Fruit fly (Drosophila melanogaster) whole organism, embryonic: ENCODE data around the gene Prp39.

Source experiments
- Atf3 ChIP-seq: fragments of 200-800 bp; sonication (Bioruptor generic); optimal IDR thresholded peaks from 3 replicates; lab custom pipeline; 2016; ENCODE audit warnings: missing biosample characterization, missing genetic modification characterization
- B-H1 ChIP-seq: fragments of 200-800 bp; sonication (Bioruptor generic); IDR thresholded peaks from 3 replicates; pipeline ENCODE4 v1.3.6; 2022; ENCODE audit warnings: missing biosample characterization, missing genetic modification characterization
- Bgb ChIP-seq: fragments of 200-800 bp; sonication (Bioruptor generic); IDR thresholded peaks from 2 replicates; pipeline ENCODE4 v1.3.6; 2022; ENCODE audit warnings: missing biosample characterization, missing genetic modification characterization; ENCODE audit not compliant: partially characterized antibody
- Bteb2 ChIP-seq: fragments of 200-800 bp; sonication (Bioruptor generic); optimal IDR thresholded peaks from 2 replicates; lab custom pipeline; 2016; ENCODE audit warnings: missing biosample characterization, missing genetic modification characterization
- CG1024 ChIP-seq: fragments of 200-800 bp; sonication (Bioruptor generic); IDR thresholded peaks from 2 replicates; pipeline ENCODE4 v1.3.6; 2022; ENCODE audit warnings: missing biosample characterization, missing genetic modification characterization
- CG10959 ChIP-seq: fragments of 200-800 bp; sonication (Bioruptor generic); IDR thresholded peaks from 2 replicates; pipeline ENCODE4 v1.3.6; 2022; ENCODE audit warnings: missing biosample characterization, missing genetic modification characterization
- CG10979 ChIP-seq: fragments of 200-800 bp; sonication (Bioruptor generic); optimal IDR thresholded peaks from 2 replicates; lab custom pipeline; 2018; ENCODE audit warnings: missing biosample characterization, mild to moderate bottlenecking, missing genetic modification characterization, moderate library complexity
- CG11247 ChIP-seq: fragments of 200-800 bp; sonication (Bioruptor generic); IDR thresholded peaks from 2 replicates; pipeline ENCODE4 v1.3.6; 2022; ENCODE audit warnings: missing biosample characterization, missing genetic modification characterization
- CG12236 ChIP-seq: fragments of 200-800 bp; sonication (Bioruptor generic); optimal IDR thresholded peaks from 2 replicates; lab custom pipeline; 2016; ENCODE audit warnings: missing biosample characterization, missing genetic modification characterization
- CG14014 ChIP-seq: fragments of 200-800 bp; sonication (Bioruptor generic); IDR thresholded peaks from 2 replicates; pipeline ENCODE4 v1.3.6; 2022; ENCODE audit warnings: missing biosample characterization, missing genetic modification characterization
- CG15011 ChIP-seq: fragments of 200-800 bp; sonication (Bioruptor generic); optimal IDR thresholded peaks from 3 replicates; lab custom pipeline; 2018; ENCODE audit warnings: missing biosample characterization, mild to moderate bottlenecking, missing genetic modification characterization
- CG15269 ChIP-seq: fragments of 200-800 bp; sonication (Bioruptor generic); optimal IDR thresholded peaks from 2 replicates; lab custom pipeline; 2018; ENCODE audit warnings: missing biosample characterization, mild to moderate bottlenecking, missing genetic modification characterization, moderate library complexity
- CG16863 ChIP-seq: fragments of 200-800 bp; sonication (Bioruptor generic); optimal IDR thresholded peaks from 3 replicates; lab custom pipeline; 2016; ENCODE audit warnings: missing biosample characterization, missing genetic modification characterization
- CG18011 ChIP-seq: fragments of 200-800 bp; sonication (Bioruptor generic); optimal IDR thresholded peaks from 2 replicates; lab custom pipeline; 2017; ENCODE audit warnings: missing biosample characterization, missing genetic modification characterization, mild to moderate bottlenecking, moderate library complexity, missing genotype
- CG3726 ChIP-seq: fragments of 200-800 bp; sonication (Bioruptor generic); IDR thresholded peaks from 3 replicates; pipeline ENCODE4, ENCODE4 v1.3.6; 2022; ENCODE audit warnings: missing biosample characterization, missing genetic modification characterization
- CG4282 ChIP-seq: fragments of 200-800 bp; sonication (Bioruptor generic); optimal IDR thresholded peaks from 2 replicates; lab custom pipeline; 2016; ENCODE audit warnings: missing biosample characterization, missing genetic modification characterization
- CG6254 ChIP-seq: fragments of 200-800 bp; sonication (Bioruptor generic); optimal IDR thresholded peaks from 3 replicates; lab custom pipeline; 2017; ENCODE audit warnings: mild to moderate bottlenecking, missing biosample characterization, missing genetic modification reagents, missing genetic modification characterization
- CG6272 ChIP-seq: fragments of 200-800 bp; sonication (Bioruptor generic); IDR thresholded peaks from 2 replicates; pipeline ENCODE4 v1.3.6; 2022; ENCODE audit warnings: missing biosample characterization, missing genetic modification characterization
- CG6854 ChIP-seq: fragments of 200-800 bp; sonication (Bioruptor generic); optimal IDR thresholded peaks from 3 replicates; lab custom pipeline; 2017; ENCODE audit warnings: missing biosample characterization, mild to moderate bottlenecking, missing genetic modification characterization
- CG7987 ChIP-seq: fragments of 200-800 bp; sonication (Bioruptor generic); optimal IDR thresholded peaks from 2 replicates; lab custom pipeline; 2018; ENCODE audit warnings: missing biosample characterization, mild to moderate bottlenecking, missing genetic modification characterization, moderate library complexity
- Fer1 ChIP-seq: fragments of 200-800 bp; sonication (Bioruptor generic); optimal IDR thresholded peaks from 2 replicates; lab custom pipeline; 2017; ENCODE audit warnings: missing biosample characterization, mild to moderate bottlenecking, missing genetic modification characterization
- Hmr ChIP-seq: fragments of 200-800 bp; sonication (Bioruptor generic); optimal IDR thresholded peaks from 3 replicates; lab custom pipeline; 2017; ENCODE audit warnings: mild to moderate bottlenecking, missing biosample characterization, missing genetic modification reagents, missing genetic modification characterization
- Hr39 ChIP-seq: fragments of >200 bp; optimal IDR thresholded peaks from 2 replicates; lab custom pipeline; 2017
- Lim3 ChIP-seq: fragments of 200-800 bp; sonication (Bioruptor generic); IDR thresholded peaks from 2 replicates; pipeline ENCODE4 v1.3.6; 2022; ENCODE audit warnings: missing biosample characterization, missing genetic modification characterization
- Nf-YA ChIP-seq: fragments of 200-800 bp; sonication (Bioruptor generic); IDR thresholded peaks from 2 replicates; pipeline ENCODE4 v1.3.6; 2022; ENCODE audit warnings: missing biosample characterization, missing genetic modification characterization
- Rx ChIP-seq: fragments of 200-800 bp; sonication (Bioruptor generic); IDR thresholded peaks from 2 replicates; pipeline ENCODE4 v1.3.6; 2022; ENCODE audit warnings: missing biosample characterization, missing genetic modification characterization
- Sox100B ChIP-seq: fragments of 200-800 bp; sonication (Bioruptor generic); optimal IDR thresholded peaks from 3 replicates; lab custom pipeline; 2018; ENCODE audit warnings: missing biosample characterization, mild to moderate bottlenecking, missing genetic modification characterization
- bowl ChIP-seq: fragments of 200-800 bp; sonication (Bioruptor generic); IDR thresholded peaks from 2 replicates; pipeline ENCODE4 v1.3.6; 2022; ENCODE audit warnings: missing biosample characterization, missing genetic modification characterization
- br ChIP-seq: fragments of >200 bp; optimal IDR thresholded peaks from 2 replicates; lab custom pipeline; 2017
- cwo ChIP-seq: fragments of 200-800 bp; sonication (Bioruptor generic); optimal IDR thresholded peaks from 3 replicates; lab custom pipeline; 2017; ENCODE audit warnings: missing biosample characterization, missing genetic modification characterization, mild to moderate bottlenecking, moderate library complexity, missing genetic modification reagents
- dpn ChIP-seq, 2 experiments: fragments of 200-800 bp; sonication (Bioruptor generic); optimal IDR thresholded peaks; 3 replicates each; lab custom pipeline; 2016; ENCODE audit warnings: missing biosample characterization in 2 of 2, missing genetic modification characterization in 2 of 2
- ftz-f1 ChIP-seq: fragments of 200-800 bp; sonication (Bioruptor generic); optimal IDR thresholded peaks from 2 replicates; lab custom pipeline; 2016; ENCODE audit warnings: missing biosample characterization, missing genetic modification characterization
- gcm2 ChIP-seq: fragments of 200-800 bp; sonication (Bioruptor generic); optimal IDR thresholded peaks from 2 replicates; lab custom pipeline; 2016; ENCODE audit warnings: missing biosample characterization, missing genetic modification characterization
- grn ChIP-seq: fragments of 200-800 bp; sonication (Bioruptor generic); optimal IDR thresholded peaks from 3 replicates; lab custom pipeline; 2017; ENCODE audit warnings: missing biosample characterization, missing genetic modification characterization
- hbn ChIP-seq: fragments of 200-800 bp; sonication (Bioruptor generic); IDR thresholded peaks from 2 replicates; pipeline ENCODE4 v1.3.6; 2022; ENCODE audit warnings: missing biosample characterization, missing genetic modification characterization; ENCODE audit not compliant: partially characterized antibody
- inv ChIP-seq: fragments of 200-800 bp; sonication (Bioruptor generic); IDR thresholded peaks from 2 replicates; pipeline ENCODE4 v1.3.6; 2022; ENCODE audit warnings: missing biosample characterization, missing genetic modification characterization; ENCODE audit not compliant: partially characterized antibody
- lbe ChIP-seq: fragments of 200-800 bp; sonication (Bioruptor generic); optimal IDR thresholded peaks from 2 replicates; lab custom pipeline; 2016; ENCODE audit warnings: missing biosample characterization, mild to moderate bottlenecking, missing genetic modification characterization
- mam ChIP-seq: fragments of 200-800 bp; sonication (Bioruptor generic); optimal IDR thresholded peaks from 3 replicates; lab custom pipeline; 2016; ENCODE audit warnings: missing biosample characterization, missing genetic modification characterization
- nau ChIP-seq: fragments of 200-800 bp; sonication (Bioruptor generic); optimal IDR thresholded peaks from 3 replicates; lab custom pipeline; 2017; ENCODE audit warnings: missing biosample characterization, mild to moderate bottlenecking, missing genetic modification characterization, missing genetic modification reagents
- pb ChIP-seq: fragments of 200-800 bp; sonication (Bioruptor generic); optimal IDR thresholded peaks from 3 replicates; lab custom pipeline; 2016; ENCODE audit warnings: missing biosample characterization, missing genetic modification characterization
- pum ChIP-seq: fragments of 200-800 bp; sonication (Bioruptor generic); optimal IDR thresholded peaks from 2 replicates; lab custom pipeline; 2016; ENCODE audit warnings: missing biosample characterization, missing genetic modification characterization
- sc ChIP-seq, 3 experiments: fragments of >200 bp in 2 of 3; fragments of 200-800 bp in 1 of 3; sonication (Bioruptor generic) in 1 of 3; optimal IDR thresholded peaks; 2 replicates in 2 of 3; 3 replicates in 1 of 3; lab custom pipeline; 2017; ENCODE audit warnings: mild to moderate bottlenecking in 1 of 3, missing biosample characterization in 1 of 3, missing genetic modification characterization in 1 of 3, missing genetic modification reagents in 1 of 3
- sima ChIP-seq: fragments of 200-800 bp; sonication (Bioruptor generic); optimal IDR thresholded peaks from 2 replicates; lab custom pipeline; 2016; ENCODE audit warnings: missing biosample characterization, missing genetic modification characterization
- sna ChIP-seq: fragments of 200-800 bp; sonication (Bioruptor generic); IDR thresholded peaks from 2 replicates; pipeline ENCODE4 v1.3.6; 2022; ENCODE audit warnings: missing biosample characterization, missing genetic modification characterization; ENCODE audit not compliant: partially characterized antibody
- sob ChIP-seq: fragments of 200-800 bp; sonication (Bioruptor generic); IDR thresholded peaks from 2 replicates; pipeline ENCODE4 v1.3.6; 2022; ENCODE audit warnings: missing biosample characterization, missing genetic modification characterization
- stwl ChIP-seq: fragments of 200-800 bp; sonication (Bioruptor generic); optimal IDR thresholded peaks from 3 replicates; lab custom pipeline; 2018; ENCODE audit warnings: missing biosample characterization, mild to moderate bottlenecking, missing genetic modification characterization, moderate library complexity
- toy ChIP-seq: fragments of 200-800 bp; sonication (Bioruptor generic); IDR thresholded peaks from 2 replicates; pipeline ENCODE4 v1.3.6; 2022; ENCODE audit warnings: missing biosample characterization, missing genetic modification characterization
- unpg ChIP-seq: fragments of 200-800 bp; sonication (Bioruptor generic); optimal IDR thresholded peaks from 3 replicates; lab custom pipeline; 2018; ENCODE audit warnings: missing biosample characterization, mild to moderate bottlenecking, missing genetic modification characterization, moderate library complexity
- wor ChIP-seq: fragments of 200-800 bp; sonication (Bioruptor generic); IDR thresholded peaks from 2 replicates; pipeline ENCODE4 v1.3.6; 2022; ENCODE audit warnings: missing biosample characterization, missing genetic modification characterization
- yki ChIP-seq: fragments of >200 bp; optimal IDR thresholded peaks from 3 replicates; lab custom pipeline; 2018

Prp39 gene

DNA sequence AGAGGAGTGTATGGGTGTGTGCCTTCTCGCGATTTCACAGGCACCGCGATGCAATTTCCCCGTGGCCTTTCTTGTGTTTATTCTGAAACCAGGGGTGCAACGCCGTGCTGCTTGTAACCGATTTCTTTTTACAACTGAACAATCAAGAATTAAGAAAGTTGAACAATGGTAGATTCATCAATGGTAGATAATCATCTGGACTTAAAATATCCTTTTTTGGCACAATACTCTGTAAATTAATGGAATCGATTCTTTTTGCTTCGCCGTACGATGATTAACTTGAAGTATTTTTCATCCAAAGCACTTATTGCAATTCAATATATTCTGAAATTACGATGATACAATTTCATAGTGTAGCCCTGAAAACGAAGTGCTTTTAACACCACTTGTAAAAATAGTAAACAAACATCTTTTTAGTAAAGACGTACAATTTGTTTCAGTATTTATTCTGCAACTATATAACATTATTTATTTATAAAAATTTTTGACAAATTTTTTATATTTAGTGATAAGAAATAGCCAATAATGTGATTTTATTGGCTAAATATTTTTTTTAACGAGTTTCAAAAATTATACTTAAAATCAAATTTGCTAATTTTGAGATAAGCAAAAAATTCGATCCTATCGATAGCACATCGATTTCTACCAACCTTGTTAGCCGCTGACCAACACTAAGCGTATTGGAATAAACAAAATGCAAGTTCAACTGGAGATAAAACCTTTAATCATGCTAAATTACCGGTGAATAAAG lies 7.8 kb downstream of the Prp39 start, which contains the start of the genes CG1523 and CG1647 (continued):
- peak; percentile 66 for TF ChIP-seq unpg (GFP tag; lab: Kevin White, UChicago)
- peak; percentile 15 for TF ChIP-seq Atf3 (GFP tag; lab: Kevin White, UChicago)
- TF ChIP-seq ftz-f1 (GFP tag; lab: Kevin White, UChicago) = no peak
- peak; percentile 44; the same call in 1 of the 2 replicates for TF ChIP-seq CG10959 (GFP tag; lab: Robert Waterston, UW)
- no peak for TF ChIP-seq Sox100B
- no peak for TF ChIP-seq CG3726 (GFP tag; lab: Robert Waterston, UW)
- peak; percentile 52; the same call in 1 of the 2 replicates for TF ChIP-seq sna (GFP tag; lab: Robert Waterston, UW)
- TF ChIP-seq sc (optimal IDR thresholded peaks at IDR 0.05; lab: Kevin White, UChicago) = no peak
- no peak for TF ChIP-seq sc (GFP tag; optimal IDR thresholded peaks at IDR 0.05; lab: Kevin White, UChicago)
- peak; percentile 45 to 58 for TF ChIP-seq dpn (GFP tag; optimal IDR thresholded peaks at IDR 0.05; lab: Kevin White, UChicago)
- TF ChIP-seq Fer1 (GFP tag; lab: Kevin White, UChicago) = peak; percentile 59
- TF ChIP-seq CG6272 = 0 out of 2 replicates have a peak, but pooled peaks have one; percentile 31
- TF ChIP-seq stwl (tag; lab: Kevin White, UChicago) = peak; percentile 66
- TF ChIP-seq CG14014 (GFP tag; lab: Robert Waterston, UW) = no peak
- peak; percentile 57 for TF ChIP-seq CG16863 (GFP tag; lab: Kevin White, UChicago)
- no peak for TF ChIP-seq CG4282 (GFP tag; lab: Kevin White, UChicago)
- TF ChIP-seq CG7987 = no peak
- peak; percentile 10; the same call in 1 of the 2 replicates for TF ChIP-seq Nf-YA (GFP tag; lab: Robert Waterston, UW)
- TF ChIP-seq CG6254 (GFP tag; lab: Kevin White, UChicago) = peak; percentile 51
- peak; percentile 60; the same call in 1 of the 2 replicates for TF ChIP-seq sob (GFP tag; lab: Robert Waterston, UW)
- TF ChIP-seq toy (GFP tag; lab: Robert Waterston, UW) = no peak
- 0 out of 2 replicates have a peak, but pooled peaks have one; percentile 34 for TF ChIP-seq CG11247 (GFP tag; lab: Robert Waterston, UW)
- TF ChIP-seq Hr39 (lab: Kevin White, UChicago) = no peak
- peak; percentile 46; the same call in 1 of the 2 replicates for TF ChIP-seq inv (GFP tag; lab: Robert Waterston, UW)
- no peak for TF ChIP-seq br (lab: Kevin White, UChicago)
- TF ChIP-seq gcm2 (GFP tag; lab: Kevin White, UChicago) = no peak
- no peak for TF ChIP-seq CG12236
- peak; percentile 19 for TF ChIP-seq CG18011 (GFP tag; lab: Kevin White, UChicago)
- no peak for TF ChIP-seq lbe (GFP tag; lab: Kevin White, UChicago)
- TF ChIP-seq CG10979 = peak; percentile 71
- TF ChIP-seq Bgb = peak; percentile 53
- no peak for TF ChIP-seq hbn (GFP tag; lab: Robert Waterston, UW)
- TF ChIP-seq Rx (GFP tag; lab: Robert Waterston, UW) = 0 out of 2 replicates have a peak, but pooled peaks have one; percentile 28
- TF ChIP-seq CG15011 (GFP tag; lab: Kevin White, UChicago) = no peak
- TF ChIP-seq sima (GFP tag; lab: Kevin White, UChicago) = no peak
- TF ChIP-seq pb (GFP tag; lab: Kevin White, UChicago) = no peak
- no peak for TF ChIP-seq B-H1 (GFP tag; lab: Robert Waterston, UW)
- no peak for TF ChIP-seq nau (GFP tag; lab: Kevin White, UChicago)
- no peak for TF ChIP-seq bowl (GFP tag; lab: Robert Waterston, UW)
- TF ChIP-seq CG15269 (tag; lab: Kevin White, UChicago) = no peak
- TF ChIP-seq cwo (GFP tag; lab: Kevin White, UChicago) = no peak
- TF ChIP-seq mam (GFP tag; lab: Kevin White, UChicago) = peak; percentile 48
- peak; percentile 41; the same call in 1 of the 2 replicates for TF ChIP-seq wor (GFP tag; lab: Robert Waterston, UW)
- no peak for TF ChIP-seq grn (GFP tag; lab: Kevin White, UChicago)
- peak; percentile 57 for TF ChIP-seq pum (GFP tag; lab: Kevin White, UChicago)
- no peak for TF ChIP-seq yki (lab: Kevin White, UChicago)
- TF ChIP-seq CG1024 (GFP tag; lab: Robert Waterston, UW) = no peak
- no peak for TF ChIP-seq Lim3 (GFP tag; lab: Robert Waterston, UW)
- no peak for TF ChIP-seq Bteb2 (GFP tag; lab: Kevin White, UChicago)
- no peak for TF ChIP-seq CG6854 (GFP tag; lab: Kevin White, UChicago)
- no peak for TF ChIP-seq Hmr
